Worm (Caenorhabditis elegans) whole organism, L2 larva: Measurements from ENCODE around the gene F10D7.4.

Experiments
- R02D3.7 ChIP-seq: fragments of 150-350 bp; optimal IDR thresholded peaks from 2 replicates; lab custom pipeline; 2014; ENCODE audit warnings: missing biosample characterization, missing genetic modification characterization
- dmd-4 ChIP-seq: sonication (generic microtip); optimal IDR thresholded peaks from 2 replicates; lab custom pipeline; 2017; ENCODE audit warnings: missing biosample characterization, missing genetic modification characterization
- egl-27 ChIP-seq: sonication (generic microtip); optimal IDR thresholded peaks from 3 replicates; lab custom pipeline; 2017; ENCODE audit warnings: missing biosample characterization, missing genetic modification reagents, missing genetic modification characterization
- fos-1 ChIP-seq: fragments of 150-350 bp; optimal IDR thresholded peaks from 2 replicates; lab custom pipeline; 2014; ENCODE audit warnings: missing biosample characterization, missing genetic modification characterization
- mdl-1 ChIP-seq, 2 experiments: fragments of 150-350 bp in 1 of 2; sonication (generic microtip) in 1 of 2; optimal IDR thresholded peaks; 2 replicates each; lab custom pipeline; 2017; ENCODE audit warnings: missing biosample characterization in 2 of 2, missing genetic modification characterization in 2 of 2
- nhr-21 ChIP-seq: fragments of 150-350 bp; optimal IDR thresholded peaks from 2 replicates; lab custom pipeline; 2014; ENCODE audit warnings: missing biosample characterization, missing genetic modification characterization
- nhr-237 ChIP-seq: fragments of 150-350 bp; optimal IDR thresholded peaks from 2 replicates; lab custom pipeline; 2014; ENCODE audit warnings: missing biosample characterization, missing genetic modification characterization
- skn-1 ChIP-seq: sonication (generic microtip); optimal IDR thresholded peaks from 2 replicates; lab custom pipeline; 2017; ENCODE audit warnings: missing biosample characterization, missing genetic modification characterization
- unc-39 ChIP-seq: fragments of 150-350 bp; optimal IDR thresholded peaks from 2 replicates; lab custom pipeline; 2014; ENCODE audit warnings: missing biosample characterization, missing genetic modification characterization
- unc-62 ChIP-seq: fragments of 150-350 bp; optimal IDR thresholded peaks from 2 replicates; lab custom pipeline; 2014; ENCODE audit warnings: missing biosample characterization, missing genetic modification reagents, missing genetic modification characterization
- zag-1 ChIP-seq: fragments of 150-350 bp; optimal IDR thresholded peaks from 2 replicates; lab custom pipeline; 2014; ENCODE audit warnings: missing biosample characterization, missing genetic modification characterization
- ztf-11 ChIP-seq: sonication (generic microtip); optimal IDR thresholded peaks from 2 replicates; lab custom pipeline; 2017; ENCODE audit warnings: missing biosample characterization, missing genetic modification characterization
- ztf-4 ChIP-seq: fragments of 150-350 bp; optimal IDR thresholded peaks from 2 replicates; lab custom pipeline; 2014; ENCODE audit warnings: missing biosample characterization, missing genetic modification characterization

DNA sequence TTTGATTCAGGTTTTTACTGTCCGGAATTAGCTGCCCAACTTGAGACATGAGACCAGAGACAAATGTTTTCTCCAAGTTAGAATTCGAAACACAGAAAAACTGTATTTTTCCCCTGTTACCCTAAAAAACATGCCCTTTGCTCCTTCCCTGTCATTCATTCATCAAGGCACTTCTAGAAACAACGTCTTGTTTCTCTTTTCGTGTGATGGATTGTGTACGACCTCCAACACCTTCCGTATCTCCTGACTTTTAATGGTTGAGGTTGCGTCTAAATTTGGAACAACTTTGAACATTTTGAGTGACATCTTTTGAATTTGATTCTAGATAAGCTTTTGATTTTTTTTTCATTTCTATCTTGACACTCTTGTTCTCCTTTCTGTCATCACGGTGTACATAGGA lies 40.7 kb upstream of the F10D7.4 start:
- TF ChIP-seq fos-1 (tag; lab: Kevin White, UChicago): no peak
- no peak for TF ChIP-seq unc-62 (GFP tag; lab: Kevin White, UChicago)
- TF ChIP-seq ztf-11 (tag; lab: Kevin White, UChicago): no peak
- TF ChIP-seq unc-39: no peak
- no peak for TF ChIP-seq ztf-4 (tag; lab: Kevin White, UChicago)
- TF ChIP-seq egl-27 (tag; lab: Kevin White, UChicago): no peak
- TF ChIP-seq nhr-21 (tag; lab: Kevin White, UChicago): no peak
- no peak for TF ChIP-seq mdl-1 (tag; optimal IDR thresholded peaks at IDR 0.05; lab: Kevin White, UChicago)
- TF ChIP-seq R02D3.7 (tag; lab: Kevin White, UChicago): no peak
- TF ChIP-seq skn-1 (tag; lab: Kevin White, UChicago): no peak
- TF ChIP-seq dmd-4 (tag; lab: Kevin White, UChicago): no peak
- no peak for TF ChIP-seq zag-1 (tag; lab: Kevin White, UChicago)
- no peak for TF ChIP-seq nhr-237 (tag; lab: Kevin White, UChicago)
